Worm (Caenorhabditis elegans) whole organism, L1 larva: ENCODE data around the gene acaa-2.

Experiments
- fos-1 ChIP-seq: fragments of 150-350 bp; optimal IDR thresholded peaks from 2 replicates; lab custom pipeline; 2014; ENCODE audit warnings: missing biosample characterization, missing genetic modification characterization
- skn-1 ChIP-seq: fragments of 150-350 bp; optimal IDR thresholded peaks from 2 replicates; lab custom pipeline; 2014; ENCODE audit warnings: missing biosample characterization, missing genetic modification characterization

- TF ChIP-seq skn-1 (tag; lab: Kevin White, UChicago), result no peak
- no peak for TF ChIP-seq fos-1 (tag; lab: Kevin White, UChicago)
These were observed 27.8 kb upstream of the acaa-2 start for ce11 chrIII:13316935-13317334.
